Fruit fly (Drosophila melanogaster) whole organism, prepupa: ENCODE results near the gene CG34253.
A peak's percentile ranks its signal among the peaks of the same experiment; 100 is the strongest.

Experiments
- CG11762 ChIP-seq: fragments of 200-800 bp; sonication (Bioruptor generic); optimal IDR thresholded peaks from 3 replicates; lab custom pipeline; 2016; ENCODE audit warnings: missing biosample characterization, missing genetic modification characterization; ENCODE audit not compliant: insufficient read depth
- CG11902 ChIP-seq: fragments of 200-800 bp; sonication (Bioruptor generic); optimal IDR thresholded peaks from 3 replicates; lab custom pipeline; 2016; ENCODE audit warnings: missing biosample characterization, missing genetic modification characterization
- CG34406 ChIP-seq: fragments of 200-800 bp; sonication (Bioruptor generic); optimal IDR thresholded peaks from 3 replicates; lab custom pipeline; 2016; ENCODE audit warnings: missing biosample characterization, missing genetic modification characterization
- CG7368 ChIP-seq: fragments of 200-800 bp; sonication (Bioruptor generic); optimal IDR thresholded peaks from 3 replicates; lab custom pipeline; 2016; ENCODE audit warnings: missing biosample characterization, missing genetic modification characterization
- CG8319 ChIP-seq: fragments of 200-800 bp; sonication (Bioruptor generic); optimal IDR thresholded peaks from 3 replicates; lab custom pipeline; 2016; ENCODE audit warnings: missing biosample characterization, missing genetic modification characterization
- CG8632 ChIP-seq: fragments of 200-800 bp; sonication (Bioruptor generic); optimal IDR thresholded peaks from 3 replicates; lab custom pipeline; 2016; ENCODE audit warnings: missing biosample characterization, missing genetic modification characterization
- Eip75B ChIP-seq: fragments of 200-800 bp; sonication (Bioruptor generic); optimal IDR thresholded peaks from 3 replicates; lab custom pipeline; 2016; ENCODE audit warnings: missing biosample characterization, missing genetic modification characterization
- Lpt ChIP-seq: fragments of 200-800 bp; sonication (Bioruptor generic); optimal IDR thresholded peaks from 3 replicates; lab custom pipeline; 2016; ENCODE audit warnings: missing biosample characterization, missing genetic modification characterization
- Smox ChIP-seq: fragments of 200-800 bp; sonication (Bioruptor generic); optimal IDR thresholded peaks from 3 replicates; lab custom pipeline; 2016; ENCODE audit warnings: missing biosample characterization, missing genetic modification characterization
- acj6 ChIP-seq: fragments of 200-800 bp; sonication (Bioruptor generic); optimal IDR thresholded peaks from 3 replicates; lab custom pipeline; 2016; ENCODE audit warnings: missing biosample characterization, missing genetic modification characterization
- dac ChIP-seq: fragments of 200-800 bp; sonication (Bioruptor generic); optimal IDR thresholded peaks from 2 replicates; lab custom pipeline; 2017; ENCODE audit warnings: missing biosample characterization, mild to moderate bottlenecking, missing genetic modification characterization
- dsx ChIP-seq: fragments of 200-800 bp; optimal IDR thresholded peaks from 3 replicates; lab custom pipeline; 2019; ENCODE audit warnings: missing biosample characterization, mild to moderate bottlenecking, missing genetic modification characterization, moderate library complexity; ENCODE audit not compliant: poor library complexity, severe bottlenecking
- eg ChIP-seq: fragments of 200-800 bp; sonication (Bioruptor generic); IDR thresholded peaks from 3 replicates; pipeline ENCODE4 v1.3.6; 2022; ENCODE audit warnings: missing biosample characterization, missing genetic modification characterization
- fkh ChIP-seq: fragments of 200-800 bp; sonication (Bioruptor generic); optimal IDR thresholded peaks from 3 replicates; lab custom pipeline; 2017; ENCODE audit warnings: missing biosample characterization, mild to moderate bottlenecking, missing genetic modification characterization, moderate library complexity
- lz ChIP-seq: fragments of 200-800 bp; sonication (Bioruptor generic); optimal IDR thresholded peaks from 3 replicates; lab custom pipeline; 2016; ENCODE audit warnings: missing biosample characterization, missing genetic modification characterization
- pdm3 ChIP-seq: fragments of 200-800 bp; sonication (Bioruptor generic); optimal IDR thresholded peaks from 3 replicates; lab custom pipeline; 2016; ENCODE audit warnings: missing biosample characterization, missing genetic modification characterization
- spab ChIP-seq: fragments of 200-800 bp; sonication (Bioruptor generic); optimal IDR thresholded peaks from 2 replicates; lab custom pipeline; 2017; ENCODE audit warnings: missing biosample characterization, mild to moderate bottlenecking, missing genetic modification characterization, missing genetic modification reagents

Gene CG34253

dm6 chr3L:18037459-18038092 is 49.5 kb downstream of the CG34253 start (continued):
- TF ChIP-seq dsx (GFP tag; lab: Kevin White, UChicago) (peak; percentile 84), pdm3 (peak; percentile 72), lz (GFP tag; lab: Kevin White, UChicago) (peak; percentile 61), Eip75B (GFP tag; lab: Kevin White, UChicago) (peak; percentile 81), spab (GFP tag; lab: Kevin White, UChicago) (peak; percentile 89), fkh (GFP tag; lab: Kevin White, UChicago) (no peak), CG8632 (peak; percentile 54), CG11902 (GFP tag; lab: Kevin White, UChicago) (peak; percentile 53), CG7368 (peak; percentile 16), CG8319 (GFP tag; lab: Kevin White, UChicago) (peak; percentile 9), CG11762 (GFP tag; lab: Kevin White, UChicago) (peak; percentile 58), Lpt (no peak), dac (no peak), Smox (GFP tag; lab: Kevin White, UChicago) (peak; percentile 29)

dm6 chr3L:18036995-18037394 is 50.1 kb downstream of the CG34253 start:
- TF ChIP-seq CG34406, result no peak
- TF ChIP-seq eg (GFP tag; lab: Robert Waterston, UW), result no peak
- TF ChIP-seq acj6 (GFP tag; lab: Kevin White, UChicago), result no peak
- no peak for TF ChIP-seq Smox (GFP tag; lab: Kevin White, UChicago)
- TF ChIP-seq CG11902 (GFP tag; lab: Kevin White, UChicago), result no peak
- TF ChIP-seq dsx (GFP tag; lab: Kevin White, UChicago), result no peak
